Worm (Caenorhabditis elegans) whole organism, L4 larva: ENCODE measurements around the gene pho-1.

ENCODE experiments used
- D1046.2 ChIP-seq: fragments of 200-800 bp; sonication (Bioruptor generic); IDR thresholded peaks from 2 replicates; pipeline ENCODE4 v1.3.6; 2022; ENCODE audit warnings: missing genetic modification characterization, missing compliant biosample characterization
- T20F7.1 ChIP-seq: fragments of 200-800 bp; sonication (Bioruptor generic); optimal IDR thresholded peaks from 2 replicates; lab custom pipeline; 2018; ENCODE audit warnings: mild to moderate bottlenecking, missing genetic modification characterization, missing compliant biosample characterization
- T26A8.4 ChIP-seq: fragments of 200-800 bp; sonication (Bioruptor generic); IDR thresholded peaks from 2 replicates; pipeline ENCODE4 v1.3.6; 2022; ENCODE audit warnings: missing genetic modification characterization, missing compliant biosample characterization
- Y48G9A.11 ChIP-seq: fragments of 200-800 bp; sonication (Bioruptor generic); IDR thresholded peaks from 2 replicates; pipeline ENCODE4 v1.3.6; 2022; ENCODE audit warnings: missing genetic modification reagents, missing genetic modification characterization, missing compliant biosample characterization
- aha-1 ChIP-seq: fragments of 150-350 bp; peaks from one replicate; lab custom pipeline; 2014; ENCODE audit warnings: missing biosample characterization, missing genetic modification characterization
- arid-1 ChIP-seq: fragments of 200-800 bp; sonication (Bioruptor generic); conservative IDR thresholded peaks from 2 replicates; pipeline ENCODE4 v1.3.6; 2022; ENCODE audit warnings: missing genetic modification reagents, missing genetic modification characterization, missing compliant biosample characterization
- attf-4 ChIP-seq: sonication (generic microtip); optimal IDR thresholded peaks from 3 replicates; lab custom pipeline; 2017; ENCODE audit warnings: missing biosample characterization, missing genetic modification characterization
- ceh-28 ChIP-seq: fragments of 150-350 bp; optimal IDR thresholded peaks from 2 replicates; lab custom pipeline; 2014; ENCODE audit warnings: missing biosample characterization, missing genetic modification reagents, missing genetic modification characterization
- ceh-82 ChIP-seq: sonication (generic microtip); optimal IDR thresholded peaks from 2 replicates; lab custom pipeline; 2017; ENCODE audit warnings: missing biosample characterization, missing genetic modification characterization
- daf-12 ChIP-seq: fragments of 150-350 bp; optimal IDR thresholded peaks from 2 replicates; lab custom pipeline; 2014; ENCODE audit warnings: missing biosample characterization, missing genetic modification reagents, missing genetic modification characterization
- daf-16 ChIP-seq, 3 experiments: sonication (generic microtip); optimal IDR thresholded peaks; 2 replicates each; lab custom pipeline; 2016 to 2017; ENCODE audit warnings: missing genetic modification characterization in 3 of 3, missing genetic modification reagents in 3 of 3, mild to moderate bottlenecking in 2 of 3, missing compliant biosample characterization in 2 of 3, missing biosample characterization in 1 of 3, moderate library complexity in 1 of 3
- dmd-6 ChIP-seq: fragments of 200-800 bp; sonication (Bioruptor generic); IDR thresholded peaks from 2 replicates; pipeline ENCODE4 v1.3.6; 2022; ENCODE audit warnings: missing genetic modification reagents, missing genetic modification characterization, missing compliant biosample characterization
- dmd-8 ChIP-seq: fragments of 200-800 bp; sonication (Bioruptor generic); IDR thresholded peaks from 2 replicates; pipeline ENCODE4 v1.3.6; 2022; ENCODE audit warnings: missing genetic modification characterization, missing compliant biosample characterization
- dpl-1 ChIP-seq: fragments of 150-350 bp; optimal IDR thresholded peaks from 2 replicates; lab custom pipeline; 2014; ENCODE audit warnings: missing biosample characterization, missing genetic modification reagents, missing genetic modification characterization
- dve-1 ChIP-seq: sonication (generic microtip); optimal IDR thresholded peaks from 2 replicates; lab custom pipeline; 2017; ENCODE audit warnings: antibody characterized with exemption, mild to moderate bottlenecking, missing genetic modification characterization, missing compliant biosample characterization; ENCODE audit not compliant: insufficient read depth
- egl-43 ChIP-seq: fragments of 200-800 bp; sonication (Bioruptor generic); IDR thresholded peaks from 2 replicates; pipeline ENCODE4 v1.3.6; 2022; ENCODE audit warnings: missing genetic modification reagents, missing genetic modification characterization, missing compliant biosample characterization
- fkh-10 ChIP-seq: fragments of 150-350 bp; optimal IDR thresholded peaks from 2 replicates; lab custom pipeline; 2014; ENCODE audit warnings: missing biosample characterization, missing genetic modification reagents, missing genetic modification characterization
- hlh-11 ChIP-seq: fragments of 200-800 bp; sonication (Bioruptor generic); optimal IDR thresholded peaks from 2 replicates; lab custom pipeline; 2018; ENCODE audit warnings: mild to moderate bottlenecking, missing genetic modification characterization, missing compliant biosample characterization
- lin-15B ChIP-seq: fragments of 150-350 bp; sonication (generic microtip); optimal IDR thresholded peaks from 3 replicates; lab custom pipeline; 2014; ENCODE audit warnings: missing biosample characterization, missing genetic modification characterization
- lin-39 ChIP-seq: fragments of 150-350 bp; optimal IDR thresholded peaks from 2 replicates; lab custom pipeline; 2014; ENCODE audit warnings: missing biosample characterization, missing genetic modification reagents, missing genetic modification characterization
- mdt-29 ChIP-seq: fragments of 200-800 bp; sonication (Bioruptor generic); IDR thresholded peaks from 2 replicates; pipeline ENCODE4 v1.3.6; 2022; ENCODE audit warnings: missing genetic modification reagents, missing genetic modification characterization, missing compliant biosample characterization
- mep-1 ChIP-seq: fragments of 150-350 bp; sonication (generic microtip); optimal IDR thresholded peaks from 3 replicates; lab custom pipeline; 2014; ENCODE audit warnings: missing biosample characterization, missing genetic modification characterization
- mes-2 ChIP-seq: sonication (generic microtip); optimal IDR thresholded peaks from 2 replicates; lab custom pipeline; 2016; ENCODE audit warnings: missing genotype, mild to moderate bottlenecking, missing genetic modification characterization, missing compliant biosample characterization; ENCODE audit not compliant: poor library complexity, severe bottlenecking
- mxl-3 ChIP-seq: fragments of 200-800 bp; sonication (Bioruptor generic); optimal IDR thresholded peaks from 2 replicates; lab custom pipeline; 2018; ENCODE audit warnings: mild to moderate bottlenecking, missing genetic modification characterization, missing compliant biosample characterization
- nhr-28 ChIP-seq: fragments of 150-350 bp; optimal IDR thresholded peaks from 2 replicates; lab custom pipeline; 2014; ENCODE audit warnings: missing biosample characterization, missing genetic modification characterization
- nhr-77 ChIP-seq: fragments of 150-350 bp; optimal IDR thresholded peaks from 2 replicates; lab custom pipeline; 2014; ENCODE audit warnings: missing biosample characterization, missing genetic modification characterization
- pha-4 ChIP-seq, 2 experiments: fragments of 150-350 bp in 1 of 2; fragments of 200-800 bp in 1 of 2; sonication (Bioruptor generic) in 1 of 2; IDR thresholded peaks in 1 of 2; optimal IDR thresholded peaks in 1 of 2; 2 replicates each; pipeline versions ENCODE4 v1.3.6 to Lab custom; 2014 to 2022; ENCODE audit warnings: missing genetic modification characterization in 2 of 2, missing genetic modification reagents in 2 of 2, missing biosample characterization in 1 of 2, missing compliant biosample characterization in 1 of 2
- php-3 ChIP-seq: fragments of 200-800 bp; sonication (Bioruptor generic); IDR thresholded peaks from 2 replicates; pipeline ENCODE4 v1.3.6; 2022; ENCODE audit warnings: missing genetic modification reagents, missing genetic modification characterization, missing compliant biosample characterization
- pqm-1 ChIP-seq: sonication (generic microtip); optimal IDR thresholded peaks from 2 replicates; lab custom pipeline; 2017; ENCODE audit warnings: missing biosample characterization, missing genetic modification characterization
- saeg-2 ChIP-seq: fragments of 200-800 bp; sonication (Bioruptor generic); IDR thresholded peaks from 2 replicates; pipeline ENCODE4 v1.3.6; 2022; ENCODE audit warnings: missing genetic modification reagents, missing genetic modification characterization, missing compliant biosample characterization
- snpc-1.2 ChIP-seq: fragments of 200-800 bp; sonication (Bioruptor generic); IDR thresholded peaks from 2 replicates; pipeline ENCODE4 v1.3.6; 2022; ENCODE audit warnings: missing genetic modification reagents, missing genetic modification characterization, missing compliant biosample characterization
- snpc-4 ChIP-seq: fragments of 150-350 bp; optimal IDR thresholded peaks from 2 replicates; lab custom pipeline; 2014; ENCODE audit warnings: missing biosample characterization, missing genetic modification characterization
- tra-1 ChIP-seq: fragments of 200-800 bp; sonication (Bioruptor generic); IDR thresholded peaks from 2 replicates; pipeline ENCODE4 v1.3.6; 2022; ENCODE audit warnings: missing genetic modification reagents, missing genetic modification characterization, missing compliant biosample characterization
- unc-130 ChIP-seq: sonication (generic microtip); optimal IDR thresholded peaks from 2 replicates; lab custom pipeline; 2016; ENCODE audit warnings: missing genetic modification reagents, missing genetic modification characterization, missing compliant biosample characterization
- unc-62 ChIP-seq, 3 experiments: fragments of 150-350 bp in 1 of 3; sonication (generic microtip); optimal IDR thresholded peaks in 2 of 3; peaks in 1 of 3; 1 replicate in 1 of 3; 2 replicates in 2 of 3; lab custom pipeline; 2014 to 2017; ENCODE audit warnings: missing biosample characterization in 3 of 3, missing genetic modification characterization in 3 of 3, missing genetic modification reagents in 3 of 3, missing genotype in 1 of 3
- vab-7 ChIP-seq: fragments of 200-800 bp; sonication (Bioruptor generic); IDR thresholded peaks from 2 replicates; pipeline ENCODE4 v1.3.6; 2022; ENCODE audit warnings: missing genetic modification reagents, missing genetic modification characterization, missing compliant biosample characterization
- zfp-3 ChIP-seq: fragments of 200-800 bp; sonication (Bioruptor generic); conservative IDR thresholded peaks from 2 replicates; pipeline ENCODE4 v1.3.6; 2022; ENCODE audit warnings: missing genetic modification reagents, missing genetic modification characterization, missing compliant biosample characterization
- zip-2 ChIP-seq: fragments of 150-350 bp; optimal IDR thresholded peaks from 2 replicates; lab custom pipeline; 2014; ENCODE audit warnings: missing biosample characterization, missing genetic modification characterization

Gene pho-1

ce11 chrII:5237699-5238098, 2.1 kb upstream of the pho-1 start:
- peak; percentile 53 for TF ChIP-seq dmd-6 (GFP tag; lab: Robert Waterston, UW)
- TF ChIP-seq T26A8.4 (GFP tag; lab: Robert Waterston, UW), result peak; percentile 45; the same call in 1 of the 2 replicates
- TF ChIP-seq zfp-3 (GFP tag; lab: Robert Waterston, UW), result 0 out of 2 replicates have a peak, but pooled peaks have one; percentile 46
- peak; percentile 36 for TF ChIP-seq dve-1 (tag; lab: Kevin White, UChicago)
- TF ChIP-seq mes-2 (tag; lab: Kevin White, UChicago), result peak; percentile 59
- TF ChIP-seq mxl-3 (GFP tag; lab: Kevin White, UChicago), result peak; percentile 1
- TF ChIP-seq Y48G9A.11 (GFP tag; lab: Robert Waterston, UW), result peak; percentile 58
- peak; percentile 11 for TF ChIP-seq unc-130 (GFP tag; lab: Kevin White, UChicago)
- 0 out of 2 replicates have a peak, but pooled peaks have one; percentile 25 for TF ChIP-seq arid-1
- TF ChIP-seq ceh-28, result no peak
- TF ChIP-seq saeg-2 (GFP tag; lab: Robert Waterston, UW), result no peak
- TF ChIP-seq unc-62 (GFP tag; optimal IDR thresholded peaks at IDR 0.05 in 1 of 2; lab: Kevin White, UChicago), result peak in 1 of 2 experiments; percentile 66
- TF ChIP-seq unc-62 (tag; optimal IDR thresholded peaks at IDR 0.05; lab: Kevin White, UChicago), result no peak
- peak; percentile 56; the same call in 1 of the 2 replicates for TF ChIP-seq pha-4 (GFP tag; IDR thresholded peaks at IDR 0.05; lab: Robert Waterston, UW)
- TF ChIP-seq pha-4 (tag; optimal IDR thresholded peaks at IDR 0.05; lab: Kevin White, UChicago), result no peak
- TF ChIP-seq dmd-8 (GFP tag; lab: Robert Waterston, UW), result peak; percentile 73; the same call in 1 of the 2 replicates
- TF ChIP-seq egl-43 (GFP tag; lab: Robert Waterston, UW), result peak; percentile 72
- no peak for TF ChIP-seq zip-2 (tag; lab: Kevin White, UChicago)
- TF ChIP-seq lin-15B (tag; lab: Kevin White, UChicago), result no peak
- peak; percentile 93 for TF ChIP-seq aha-1 (tag; lab: Kevin White, UChicago)
- no peak for TF ChIP-seq nhr-77 (tag; lab: Kevin White, UChicago)
- 0 out of 2 replicates have a peak, but pooled peaks have one; percentile 53 for TF ChIP-seq vab-7
- TF ChIP-seq mdt-29 (GFP tag; lab: Robert Waterston, UW), result no peak
- TF ChIP-seq tra-1 (GFP tag; lab: Robert Waterston, UW), result peak; percentile 52; the same call in 1 of the 2 replicates

ce11 chrII:5234728-5235127, 918 bp downstream of the pho-1 start:
- TF ChIP-seq dve-1 (tag; lab: Kevin White, UChicago), result peak; percentile 2
- TF ChIP-seq mep-1 (tag; lab: Kevin White, UChicago), result no peak
- 0 out of 2 replicates have a peak, but pooled peaks have one; percentile 7 for TF ChIP-seq dmd-6 (GFP tag; lab: Robert Waterston, UW)
- no peak for TF ChIP-seq snpc-1.2 (GFP tag; lab: Robert Waterston, UW)
- no peak for TF ChIP-seq aha-1 (tag; lab: Kevin White, UChicago)
- TF ChIP-seq lin-39 (tag; lab: Kevin White, UChicago), result no peak
- TF ChIP-seq attf-4 (tag; lab: Kevin White, UChicago), result no peak
- TF ChIP-seq php-3 (GFP tag; lab: Robert Waterston, UW), result no peak
- TF ChIP-seq nhr-28 (tag; lab: Kevin White, UChicago), result peak; percentile 14
- TF ChIP-seq daf-16 (GFP tag; optimal IDR thresholded peaks at IDR 0.05; lab: Kevin White, UChicago), result no peak
- TF ChIP-seq daf-16 (tag; optimal IDR thresholded peaks at IDR 0.05; lab: Kevin White, UChicago), result peak; percentile 10
- TF ChIP-seq T26A8.4 (GFP tag; lab: Robert Waterston, UW), result no peak
- TF ChIP-seq pqm-1 (tag; lab: Kevin White, UChicago), result peak; percentile 41
- TF ChIP-seq hlh-11, result peak; percentile 30

DNA sequence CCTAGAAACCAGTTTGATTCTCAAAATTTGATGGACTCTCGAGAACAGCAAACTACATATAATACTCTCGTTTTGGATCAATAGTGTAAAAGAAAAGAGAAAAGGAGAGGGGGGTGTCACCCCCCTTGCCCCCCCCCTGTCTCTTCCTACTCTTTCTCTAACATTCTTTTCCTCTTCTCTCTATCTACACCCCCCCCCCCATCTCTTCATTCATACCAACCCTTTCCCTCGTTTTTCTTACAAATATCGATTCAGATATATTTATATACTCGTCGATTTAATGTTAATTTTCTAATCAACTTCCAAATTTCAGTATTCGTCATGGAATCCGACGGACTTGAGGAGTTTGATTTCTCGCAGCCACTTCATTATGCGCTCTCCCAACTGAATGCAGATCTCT, 4.5 kb downstream of the pho-1 start, which contains the start of gene EGAP2.1:
EGAP2.1 (plus strand) TSS at position 301 of the 400 bp plus-strand sequence.
- no peak for TF ChIP-seq zfp-3 (GFP tag; lab: Robert Waterston, UW)
- no peak for TF ChIP-seq saeg-2 (GFP tag; lab: Robert Waterston, UW)
- no peak for TF ChIP-seq tra-1 (GFP tag; lab: Robert Waterston, UW)
- TF ChIP-seq arid-1, result no peak
- TF ChIP-seq ceh-82 (tag; lab: Kevin White, UChicago), result no peak
- TF ChIP-seq daf-12 (tag; lab: Kevin White, UChicago), result no peak
- no peak for TF ChIP-seq fkh-10 (GFP tag; lab: Kevin White, UChicago)
- no peak for TF ChIP-seq dmd-6 (GFP tag; lab: Robert Waterston, UW)
- no peak for TF ChIP-seq dpl-1 (GFP tag; lab: Kevin White, UChicago)
- TF ChIP-seq ceh-28, result no peak
- TF ChIP-seq pha-4 (GFP tag; IDR thresholded peaks at IDR 0.05; lab: Robert Waterston, UW), result no peak
- no peak for TF ChIP-seq pha-4 (tag; optimal IDR thresholded peaks at IDR 0.05; lab: Kevin White, UChicago)
- TF ChIP-seq lin-15B (tag; lab: Kevin White, UChicago), result no peak
- no peak for TF ChIP-seq vab-7
- no peak for TF ChIP-seq D1046.2 (GFP tag; lab: Robert Waterston, UW)
- TF ChIP-seq snpc-4, result no peak
- no peak for TF ChIP-seq T20F7.1 (GFP tag; lab: Kevin White, UChicago)
